Fruit fly (Drosophila melanogaster): ENCODE results near the gene Mco3.

DNA sequence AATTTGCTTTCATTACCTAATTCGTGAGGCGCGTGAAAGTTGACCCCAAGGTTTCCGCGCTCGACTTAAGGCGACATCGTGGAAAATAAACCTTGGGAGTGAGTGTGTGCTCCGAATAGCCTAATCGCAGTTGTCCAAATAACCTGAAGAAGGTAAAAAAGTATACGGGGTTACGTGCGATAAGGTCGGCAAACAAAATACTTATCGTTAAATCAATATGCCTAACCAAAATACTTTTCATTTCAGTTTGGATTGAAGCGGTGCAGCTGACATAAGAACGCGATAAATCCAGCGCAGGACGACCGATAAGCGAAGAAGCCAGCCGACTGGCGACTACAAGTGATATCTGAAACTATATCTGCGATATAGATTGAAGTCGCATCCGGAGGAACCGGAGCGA is 12.1 kb upstream of the Mco3 start:
- TF ChIP-seq CG8159 (tag; optimal IDR thresholded peaks at IDR 0.05) (no peak), EcR (GFP tag; optimal IDR thresholded peaks at IDR 0.05) (peak; percentile 8), CG34367 (tag; optimal IDR thresholded peaks at IDR 0.05) (no peak), gl (tag; optimal IDR thresholded peaks at IDR 0.05) (no peak)

Data from whole organism, pupa.